Worm (Caenorhabditis elegans): ENCODE data around the gene pqn-82.

- TF ChIP-seq T22C8.4 (GFP tag; IDR thresholded peaks at IDR 0.05) (peak; percentile 81), klf-2 (GFP tag; conservative IDR thresholded peaks at IDR 0.05) (no peak), med-1 (GFP tag; optimal IDR thresholded peaks at IDR 0.05; ENCODE audit: insufficient read depth) (no peak), ztf-29 (GFP tag; IDR thresholded peaks at IDR 0.05) (no peak), flt-1 (GFP tag; IDR thresholded peaks at IDR 0.05) (no peak), cog-1 (tag; optimal IDR thresholded peaks at IDR 0.05) (no peak), ztf-23 (GFP tag; IDR thresholded peaks at IDR 0.05) (no peak), ref-1 (GFP tag; conservative IDR thresholded peaks at IDR 0.05) (no peak)
Observed at ce11 chrIII:1880221-1880620, 31.4 kb downstream of the pqn-82 start.
